Worm (Caenorhabditis elegans) whole organism, young adult: ENCODE measurements around the gene C28D4.18.
"Not testable (repeated sequence)": the region's sequence is repeated elsewhere in the genome, so short reads cannot be mapped to it uniquely, and the experiment has no call there.

Source experiments
- B0261.1 ChIP-seq: sonication (generic microtip); optimal IDR thresholded peaks from 2 replicates; lab custom pipeline; 2016; ENCODE audit warnings: mild to moderate bottlenecking, missing genetic modification characterization, moderate library complexity, missing compliant biosample characterization
- C17E4.6 ChIP-seq: fragments of 200-800 bp; sonication (Bioruptor generic); IDR thresholded peaks from 2 replicates; pipeline ENCODE4 v1.3.6; 2022; ENCODE audit warnings: missing genetic modification reagents, missing genetic modification characterization, missing compliant biosample characterization
- F33H1.4 ChIP-seq: fragments of 200-800 bp; sonication (Bioruptor generic); IDR thresholded peaks from 2 replicates; pipeline ENCODE4 v1.3.6; 2022; ENCODE audit warnings: missing genetic modification reagents, missing genetic modification characterization, missing compliant biosample characterization
- F55B11.4 ChIP-seq: sonication (generic microtip); optimal IDR thresholded peaks from 2 replicates; lab custom pipeline; 2016; ENCODE audit warnings: missing compliant biosample characterization, missing genetic modification characterization, borderline replicate concordance; ENCODE audit not compliant: insufficient read depth
- Y67H2A.10 ChIP-seq: fragments of 200-800 bp; sonication (Bioruptor generic); conservative IDR thresholded peaks from 2 replicates; pipeline ENCODE4 v1.3.6; 2022; ENCODE audit warnings: missing genetic modification reagents, missing genetic modification characterization, missing compliant biosample characterization
- Y79H2A.3 ChIP-seq: fragments of 200-800 bp; sonication (Bioruptor generic); conservative IDR thresholded peaks from 2 replicates; pipeline ENCODE4 v1.3.6; 2022; ENCODE audit warnings: missing genetic modification reagents, missing genetic modification characterization, missing compliant biosample characterization
- akir-1 ChIP-seq: fragments of 200-800 bp; sonication (Bioruptor generic); optimal IDR thresholded peaks from 2 replicates; lab custom pipeline; 2018; ENCODE audit warnings: mild to moderate bottlenecking, missing genetic modification characterization, moderate library complexity, missing compliant biosample characterization
- atf-7 ChIP-seq: sonication (generic microtip); optimal IDR thresholded peaks from 2 replicates; lab custom pipeline; 2017; ENCODE audit warnings: mild to moderate bottlenecking, missing genetic modification characterization, missing compliant biosample characterization
- bed-2 ChIP-seq: fragments of 200-800 bp; sonication (Bioruptor generic); IDR thresholded peaks from 2 replicates; pipeline ENCODE4 v1.3.6; 2022; ENCODE audit warnings: missing genetic modification reagents, missing genetic modification characterization, missing compliant biosample characterization
- dox-1 ChIP-seq: fragments of 200-800 bp; sonication (Bioruptor generic); IDR thresholded peaks from 2 replicates; pipeline ENCODE4 v1.3.6; 2022; ENCODE audit warnings: missing genetic modification reagents, missing genetic modification characterization, missing compliant biosample characterization
- egl-44 ChIP-seq: fragments of 200-800 bp; sonication (Bioruptor generic); IDR thresholded peaks from 2 replicates; pipeline ENCODE4 v1.3.6; 2022; ENCODE audit warnings: missing genetic modification reagents, missing genetic modification characterization, missing compliant biosample characterization
- hmg-20 ChIP-seq: fragments of 200-800 bp; sonication (Bioruptor generic); IDR thresholded peaks from 2 replicates; pipeline ENCODE4 v1.3.6; 2022; ENCODE audit warnings: missing genetic modification reagents, missing genetic modification characterization, missing compliant biosample characterization
- lag-1 ChIP-seq: fragments of 200-800 bp; sonication (Bioruptor generic); IDR thresholded peaks from 2 replicates; pipeline ENCODE4 v1.3.6; 2022; ENCODE audit warnings: missing genetic modification reagents, missing genetic modification characterization, missing compliant biosample characterization
- lin-35 ChIP-seq, 3 experiments: fragments of 150-350 bp in 2 of 3; sonication (generic microtip) in 1 of 3; optimal IDR thresholded peaks; 2 replicates each; lab custom pipeline; 2014 to 2018; ENCODE audit warnings: missing biosample characterization in 3 of 3, missing genetic modification characterization in 3 of 3, missing genetic modification reagents in 3 of 3
- lin-54 ChIP-seq: fragments of 200-800 bp; sonication (Bioruptor generic); optimal IDR thresholded peaks from 2 replicates; lab custom pipeline; 2018; ENCODE audit warnings: mild to moderate bottlenecking, missing genetic modification characterization, missing compliant biosample characterization
- madf-3 ChIP-seq: fragments of 200-800 bp; sonication (Bioruptor generic); IDR thresholded peaks from 2 replicates; pipeline ENCODE4 v1.3.6; 2022; ENCODE audit warnings: missing genetic modification reagents, missing genetic modification characterization, missing compliant biosample characterization
- mel-28 ChIP-seq: sonication (generic microtip); optimal IDR thresholded peaks from 2 replicates; lab custom pipeline; 2016; ENCODE audit warnings: borderline replicate concordance, mild to moderate bottlenecking, missing genetic modification characterization, missing compliant biosample characterization
- mxl-1 ChIP-seq: sonication (generic microtip); optimal IDR thresholded peaks from 2 replicates; lab custom pipeline; 2016; ENCODE audit warnings: missing genetic modification characterization, missing compliant biosample characterization
- nfyb-1 ChIP-seq: fragments of 200-800 bp; sonication (Bioruptor generic); IDR thresholded peaks from 2 replicates; pipeline ENCODE4 v1.3.6; 2022; ENCODE audit warnings: missing genetic modification reagents, missing genetic modification characterization, missing compliant biosample characterization
- nhr-80 ChIP-seq: sonication (generic microtip); optimal IDR thresholded peaks from 2 replicates; lab custom pipeline; 2016; ENCODE audit warnings: missing genetic modification characterization, missing compliant biosample characterization
- nhr-90 ChIP-seq: sonication (generic microtip); optimal IDR thresholded peaks from 2 replicates; lab custom pipeline; 2016; ENCODE audit warnings: missing genotype, mild to moderate bottlenecking, missing genetic modification characterization, missing compliant biosample characterization
- snpc-1.1 ChIP-seq: sonication (generic microtip); optimal IDR thresholded peaks from 2 replicates; lab custom pipeline; 2017; ENCODE audit warnings: missing genetic modification characterization, mild to moderate bottlenecking, missing compliant biosample characterization, antibody characterized with exemption, moderate library complexity, missing genotype, missing genetic modification reagents; ENCODE audit not compliant: insufficient read depth
- snpc-4 ChIP-seq, 5 experiments: fragments of 150-350 bp in 1 of 5; sonication (generic microtip) in 4 of 5; optimal IDR thresholded peaks; 2 replicates each; lab custom pipeline; 2014 to 2018; ENCODE audit warnings: missing genetic modification characterization in 5 of 5, missing biosample characterization in 3 of 5, antibody characterized with exemption in 2 of 5, mild to moderate bottlenecking in 2 of 5, missing compliant biosample characterization in 2 of 5, missing genotype in 2 of 5, moderate library complexity in 2 of 5, missing genetic modification reagents in 1 of 5
- sptf-2 ChIP-seq: fragments of 200-800 bp; sonication (Bioruptor generic); optimal IDR thresholded peaks from 2 replicates; lab custom pipeline; 2018; ENCODE audit warnings: mild to moderate bottlenecking, missing genetic modification characterization, missing compliant biosample characterization
- tbp1 ChIP-seq: fragments of 200-800 bp; sonication (Bioruptor generic); optimal IDR thresholded peaks from 2 replicates; lab custom pipeline; 2018; ENCODE audit warnings: mild to moderate bottlenecking, missing genetic modification characterization, missing compliant biosample characterization
- unc-62 ChIP-seq: fragments of 150-350 bp; optimal IDR thresholded peaks from 2 replicates; lab custom pipeline; 2014; ENCODE audit warnings: missing biosample characterization, missing genetic modification reagents, missing genetic modification characterization
- xnd-1 ChIP-seq: sonication (generic microtip); optimal IDR thresholded peaks from 2 replicates; lab custom pipeline; 2016; ENCODE audit warnings: missing genotype, missing genetic modification reagents, missing genetic modification characterization, missing compliant biosample characterization
- zfh-2 ChIP-seq: fragments of 200-800 bp; sonication (Bioruptor generic); conservative IDR thresholded peaks from 2 replicates; pipeline ENCODE4 v1.3.6; 2022; ENCODE audit warnings: missing genetic modification reagents, missing genetic modification characterization, missing compliant biosample characterization
- zim-3 ChIP-seq: sonication (generic microtip); optimal IDR thresholded peaks from 2 replicates; lab custom pipeline; 2017; ENCODE audit warnings: mild to moderate bottlenecking, missing genetic modification characterization, moderate library complexity, missing compliant biosample characterization
- ztf-28 ChIP-seq: fragments of 200-800 bp; sonication (Bioruptor generic); IDR thresholded peaks from 2 replicates; pipeline ENCODE4 v1.3.6; 2022; ENCODE audit warnings: missing genetic modification reagents, missing genetic modification characterization, missing compliant biosample characterization

The C28D4.18 gene

ce11 chrIV:9761751-9762150 lies 36.7 kb downstream of the C28D4.18 start:
- TF ChIP-seq zfh-2 (GFP tag; lab: Robert Waterston, UW) (no peak), B0261.1 (tag; lab: Kevin White, UChicago) (no peak)

ce11 chrIV:9762667-9763173 lies 37.6 kb downstream of the C28D4.18 start:
- TF ChIP-seq nhr-80 (tag; lab: Kevin White, UChicago) (peak; percentile 12), ztf-28 (GFP tag; lab: Robert Waterston, UW) (no peak)

ce11 chrIV:9766250-9766649 lies 41.2 kb downstream of the C28D4.18 start, which contains the start of gene ssp-36:
ssp-36 (minus strand) TSS chrIV:9766350.
- TF ChIP-seq tbp1 (GFP tag; lab: Kevin White, UChicago), result no peak
- TF ChIP-seq hmg-20 (GFP tag; lab: Robert Waterston, UW), result no peak
- TF ChIP-seq sptf-2 (GFP tag; lab: Kevin White, UChicago), result no peak
- no peak for TF ChIP-seq nfyb-1 (GFP tag; lab: Robert Waterston, UW)
- no peak for TF ChIP-seq Y67H2A.10 (GFP tag; lab: Robert Waterston, UW)
- TF ChIP-seq dox-1 (GFP tag; lab: Robert Waterston, UW), result no peak
- TF ChIP-seq mel-28, result no peak
- no peak for TF ChIP-seq xnd-1 (tag; lab: Kevin White, UChicago)
- TF ChIP-seq atf-7 (tag; lab: Kevin White, UChicago), result no peak
- TF ChIP-seq F33H1.4, result no peak
- TF ChIP-seq lag-1 (GFP tag; lab: Robert Waterston, UW), result no peak
- TF ChIP-seq lin-54 (GFP tag; lab: Kevin White, UChicago), result no peak
- TF ChIP-seq egl-44 (GFP tag; lab: Robert Waterston, UW), result no peak
- no peak for TF ChIP-seq madf-3
- TF ChIP-seq mxl-1 (tag; lab: Kevin White, UChicago), result no peak
- TF ChIP-seq Y79H2A.3, result no peak
- TF ChIP-seq bed-2, result no peak
- no peak for TF ChIP-seq akir-1 (GFP tag; lab: Kevin White, UChicago)
- no peak for TF ChIP-seq nhr-90 (tag; lab: Kevin White, UChicago)
- no peak for TF ChIP-seq snpc-4 (GFP tag; optimal IDR thresholded peaks at IDR 0.05; lab: Kevin White, UChicago)
- no peak for TF ChIP-seq snpc-4 (tag; optimal IDR thresholded peaks at IDR 0.05; lab: Kevin White, UChicago)

- TF ChIP-seq nfyb-1 (GFP tag; lab: Robert Waterston, UW); tbp1 (GFP tag; lab: Kevin White, UChicago); lin-35 (GFP tag; optimal IDR thresholded peaks at IDR 0.05; lab: Kevin White, UChicago): not testable (repeated sequence)
Measured at ce11 chrIV:9767054-9767453, 42.0 kb downstream of the C28D4.18 start, which contains the start of gene msp-79. msp-79 (minus strand) TSS chrIV:9767154.

ce11 chrIV:9769746-9770145 lies 44.7 kb downstream of the C28D4.18 start, which contains the start of gene msp-78:
msp-78 (plus strand) TSS chrIV:9770046.
- not testable (repeated sequence) for TF ChIP-seq snpc-1.1; C17E4.6 (GFP tag; lab: Robert Waterston, UW); zim-3

- TF ChIP-seq unc-62 (GFP tag; lab: Kevin White, UChicago), result peak; percentile 95
- TF ChIP-seq F55B11.4 (tag; lab: Kevin White, UChicago), result no peak
Measured at ce11 chrIV:9770798-9771197, 45.7 kb downstream of the C28D4.18 start.
